Worm (Caenorhabditis elegans): ENCODE measurements around the gene dnj-7.

DNA sequence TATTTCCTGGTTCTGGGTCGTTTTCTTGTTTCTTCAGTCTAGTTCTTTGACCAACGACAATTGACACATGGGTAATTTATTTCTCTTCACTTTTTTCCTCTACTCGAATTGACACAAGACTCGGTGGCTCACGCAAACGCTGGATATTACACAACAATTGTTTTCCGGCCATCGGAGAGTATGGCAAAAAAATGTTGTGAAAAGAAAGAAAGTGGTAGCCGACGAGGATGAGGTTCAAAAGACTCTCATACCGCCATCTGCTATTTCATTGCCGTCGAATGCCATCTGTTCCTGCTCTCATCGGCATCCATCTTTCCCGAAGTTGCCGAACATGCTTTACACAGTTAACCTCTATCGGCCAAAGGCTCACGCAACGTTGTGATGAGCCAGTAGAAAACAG is 42.4 kb downstream of the dnj-7 start:
- TF ChIP-seq flt-1 (GFP tag; IDR thresholded peaks at IDR 0.05) (no peak), ref-1 (GFP tag; conservative IDR thresholded peaks at IDR 0.05) (no peak), ztf-29 (GFP tag; IDR thresholded peaks at IDR 0.05) (no peak), ztf-23 (GFP tag; IDR thresholded peaks at IDR 0.05) (no peak), med-1 (GFP tag; optimal IDR thresholded peaks at IDR 0.05; ENCODE audit: insufficient read depth) (no peak), T22C8.4 (GFP tag; IDR thresholded peaks at IDR 0.05) (no peak), klf-2 (GFP tag; conservative IDR thresholded peaks at IDR 0.05) (no peak)
